Fruit fly (Drosophila melanogaster) whole organism, pupa: Measurements from ENCODE around the gene Gnf1.

ENCODE experiments used
- CG17806 ChIP-seq: fragments of 200-800 bp; sonication (Bioruptor generic); optimal IDR thresholded peaks from 2 replicates; lab custom pipeline; 2018; ENCODE audit warnings: missing biosample characterization, mild to moderate bottlenecking, missing genetic modification characterization, moderate library complexity
- CG32121 ChIP-seq: fragments of 200-800 bp; sonication (Bioruptor generic); IDR thresholded peaks from 2 replicates; pipeline ENCODE4 v1.3.6; 2022; ENCODE audit warnings: missing biosample characterization, missing genetic modification characterization
- CG34367 ChIP-seq: fragments of 200-800 bp; sonication (Bioruptor generic); optimal IDR thresholded peaks from 2 replicates; lab custom pipeline; 2018; ENCODE audit warnings: missing biosample characterization, mild to moderate bottlenecking, missing genetic modification characterization
- D1 ChIP-seq: fragments of 200-800 bp; sonication (Bioruptor generic); optimal IDR thresholded peaks from 2 replicates; lab custom pipeline; 2018; ENCODE audit warnings: missing biosample characterization, mild to moderate bottlenecking, missing genetic modification characterization, moderate library complexity
- Pif1A ChIP-seq: fragments of 200-800 bp; sonication (Bioruptor generic); optimal IDR thresholded peaks from 3 replicates; lab custom pipeline; 2016; ENCODE audit warnings: missing biosample characterization, missing genetic modification characterization
- fd96Ca ChIP-seq: fragments of 200-800 bp; sonication (Bioruptor generic); IDR thresholded peaks from 3 replicates; pipeline ENCODE4 v1.3.6; 2022; ENCODE audit warnings: missing biosample characterization, missing genetic modification characterization

DNA sequence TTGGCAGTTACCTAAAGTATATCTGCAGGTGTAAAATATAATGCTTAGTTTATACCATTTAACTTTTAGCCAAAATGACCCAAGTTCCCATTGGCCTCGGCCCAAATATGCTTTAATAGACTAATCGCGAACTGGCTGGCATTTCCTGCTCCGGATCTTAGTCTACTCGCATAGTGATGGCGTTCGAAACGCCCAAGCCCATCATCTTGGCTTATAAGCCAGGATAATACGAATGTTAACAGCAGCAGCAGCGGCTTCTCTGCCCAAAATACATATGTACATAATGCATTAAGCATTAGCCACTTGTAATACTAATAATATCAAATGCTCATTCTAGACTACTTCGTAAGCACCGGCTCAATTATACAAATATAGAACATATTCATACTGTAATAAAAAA, 1.6 kb upstream of the Gnf1 start:
- TF ChIP-seq D1 = no peak
- no peak for TF ChIP-seq Pif1A (GFP tag; lab: Kevin White, UChicago)
- TF ChIP-seq CG32121 (GFP tag; lab: Robert Waterston, UW) = no peak
- TF ChIP-seq CG17806 (tag; lab: Kevin White, UChicago) = no peak
- no peak for TF ChIP-seq fd96Ca (GFP tag; lab: Robert Waterston, UW)
- TF ChIP-seq CG34367 (tag; lab: Kevin White, UChicago) = no peak
